Worm (Caenorhabditis elegans) whole organism, L4 larva: ENCODE results near the gene slc-25A21.
A peak's percentile ranks its signal among the peaks of the same experiment; 100 is the strongest.

ENCODE experiments used
- F10B5.3 ChIP-seq: sonication (generic microtip); optimal IDR thresholded peaks from 2 replicates; lab custom pipeline; 2016; ENCODE audit warnings: mild to moderate bottlenecking, missing genetic modification characterization, missing compliant biosample characterization
- F26F4.8 ChIP-seq: fragments of 200-800 bp; sonication (Bioruptor generic); conservative IDR thresholded peaks from 2 replicates; pipeline ENCODE4 v1.3.6; 2022; ENCODE audit warnings: missing genetic modification characterization, missing compliant biosample characterization
- F37D6.2 ChIP-seq: sonication (generic microtip); optimal IDR thresholded peaks from 2 replicates; lab custom pipeline; 2016; ENCODE audit warnings: mild to moderate bottlenecking, missing genetic modification characterization, missing compliant biosample characterization
- F49E8.2 ChIP-seq: sonication (generic microtip); optimal IDR thresholded peaks from 2 replicates; lab custom pipeline; 2016; ENCODE audit warnings: missing compliant biosample characterization, mild to moderate bottlenecking, missing genetic modification characterization, borderline replicate concordance
- T20F7.1 ChIP-seq: fragments of 200-800 bp; sonication (Bioruptor generic); optimal IDR thresholded peaks from 2 replicates; lab custom pipeline; 2018; ENCODE audit warnings: mild to moderate bottlenecking, missing genetic modification characterization, missing compliant biosample characterization
- Y105C5A.15 ChIP-seq: fragments of 200-800 bp; sonication (Bioruptor generic); IDR thresholded peaks from 2 replicates; pipeline ENCODE4 v1.3.6; 2022; ENCODE audit warnings: missing genetic modification characterization, missing compliant biosample characterization
- aly-2 ChIP-seq: sonication (generic microtip); optimal IDR thresholded peaks from 2 replicates; lab custom pipeline; 2018; ENCODE audit warnings: missing biosample characterization, missing genetic modification characterization
- ama-1 ChIP-seq: fragments of 150-350 bp; optimal IDR thresholded peaks from 2 replicates; lab custom pipeline; 2014; ENCODE audit warnings: inconsistent platforms, mixed read lengths
- ceh-28 ChIP-seq: fragments of 150-350 bp; optimal IDR thresholded peaks from 2 replicates; lab custom pipeline; 2014; ENCODE audit warnings: missing biosample characterization, missing genetic modification reagents, missing genetic modification characterization
- ceh-32 ChIP-seq: sonication (generic microtip); optimal IDR thresholded peaks from 2 replicates; lab custom pipeline; 2016; ENCODE audit warnings: mild to moderate bottlenecking, missing genetic modification characterization, missing compliant biosample characterization; ENCODE audit not compliant: poor library complexity
- ces-1 ChIP-seq: fragments of 150-350 bp; sonication (generic microtip); optimal IDR thresholded peaks from 4 replicates; lab custom pipeline; 2014; ENCODE audit warnings: missing biosample characterization, missing genetic modification reagents, missing genetic modification characterization
- ctbp-1 ChIP-seq: fragments of 200-800 bp; sonication (Bioruptor generic); IDR thresholded peaks from 2 replicates; pipeline ENCODE4 v1.3.6; 2022; ENCODE audit warnings: missing genetic modification reagents, missing genetic modification characterization, missing compliant biosample characterization
- daf-12 ChIP-seq: fragments of 150-350 bp; optimal IDR thresholded peaks from 2 replicates; lab custom pipeline; 2014; ENCODE audit warnings: missing biosample characterization, missing genetic modification reagents, missing genetic modification characterization
- daf-16 ChIP-seq, 3 experiments: sonication (generic microtip); optimal IDR thresholded peaks; 2 replicates each; lab custom pipeline; 2016 to 2017; ENCODE audit warnings: missing genetic modification characterization in 3 of 3, missing genetic modification reagents in 3 of 3, mild to moderate bottlenecking in 2 of 3, missing compliant biosample characterization in 2 of 3, missing biosample characterization in 1 of 3, moderate library complexity in 1 of 3
- daf-19 ChIP-seq: fragments of 200-800 bp; sonication (Bioruptor generic); conservative IDR thresholded peaks from 2 replicates; pipeline ENCODE4 v1.3.6; 2022; ENCODE audit warnings: missing genetic modification characterization, missing compliant biosample characterization
- dmd-6 ChIP-seq: fragments of 200-800 bp; sonication (Bioruptor generic); IDR thresholded peaks from 2 replicates; pipeline ENCODE4 v1.3.6; 2022; ENCODE audit warnings: missing genetic modification reagents, missing genetic modification characterization, missing compliant biosample characterization
- dmd-9 ChIP-seq: fragments of 200-800 bp; sonication (Bioruptor generic); IDR thresholded peaks from 2 replicates; pipeline ENCODE4 v1.3.6; 2022; ENCODE audit warnings: missing genetic modification reagents, missing genetic modification characterization, missing compliant biosample characterization
- dpl-1 ChIP-seq: fragments of 150-350 bp; optimal IDR thresholded peaks from 2 replicates; lab custom pipeline; 2014; ENCODE audit warnings: missing biosample characterization, missing genetic modification reagents, missing genetic modification characterization
- duxl-1 ChIP-seq: sonication (generic microtip); optimal IDR thresholded peaks from 2 replicates; lab custom pipeline; 2016; ENCODE audit warnings: mild to moderate bottlenecking, missing genetic modification characterization, moderate library complexity, missing compliant biosample characterization; ENCODE audit not compliant: poor library complexity
- egl-27 ChIP-seq: sonication (generic microtip); optimal IDR thresholded peaks from 3 replicates; lab custom pipeline; 2017; ENCODE audit warnings: missing biosample characterization, missing genetic modification reagents, missing genetic modification characterization
- fkh-10 ChIP-seq: fragments of 150-350 bp; optimal IDR thresholded peaks from 2 replicates; lab custom pipeline; 2014; ENCODE audit warnings: missing biosample characterization, missing genetic modification reagents, missing genetic modification characterization
- gei-8 ChIP-seq: fragments of 200-800 bp; sonication (Bioruptor generic); optimal IDR thresholded peaks from 2 replicates; lab custom pipeline; 2018; ENCODE audit warnings: mild to moderate bottlenecking, missing genetic modification characterization, missing compliant biosample characterization
- hmg-1.1 ChIP-seq: fragments of 200-800 bp; sonication (Bioruptor generic); IDR thresholded peaks from 2 replicates; pipeline ENCODE4 v1.3.6; 2022; ENCODE audit warnings: missing genetic modification reagents, missing genetic modification characterization, missing compliant biosample characterization
- jun-1 ChIP-seq: fragments of 150-350 bp; optimal IDR thresholded peaks from 2 replicates; lab custom pipeline; 2014; ENCODE audit warnings: missing biosample characterization, missing genetic modification reagents, missing genetic modification characterization
- lin-13 ChIP-seq: fragments of 150-350 bp; optimal IDR thresholded peaks from 2 replicates; lab custom pipeline; 2014; ENCODE audit warnings: missing biosample characterization, missing genetic modification reagents, missing genetic modification characterization
- lin-38 ChIP-seq: fragments of 200-800 bp; sonication (Bioruptor generic); IDR thresholded peaks from 2 replicates; pipeline ENCODE4 v1.3.6; 2022; ENCODE audit warnings: missing genetic modification reagents, missing genetic modification characterization, missing compliant biosample characterization
- madf-5 ChIP-seq, 2 experiments: fragments of 200-800 bp; sonication (Bioruptor generic); IDR thresholded peaks; 2 replicates each; pipeline ENCODE4 v1.3.6; 2022; ENCODE audit warnings: missing compliant biosample characterization in 2 of 2, missing genetic modification characterization in 2 of 2
- madf-9 ChIP-seq: fragments of 200-800 bp; sonication (Bioruptor generic); conservative IDR thresholded peaks from 2 replicates; pipeline ENCODE4 v1.3.6; 2022; ENCODE audit warnings: missing genetic modification reagents, missing genetic modification characterization, missing compliant biosample characterization
- mdt-29 ChIP-seq: fragments of 200-800 bp; sonication (Bioruptor generic); IDR thresholded peaks from 2 replicates; pipeline ENCODE4 v1.3.6; 2022; ENCODE audit warnings: missing genetic modification reagents, missing genetic modification characterization, missing compliant biosample characterization
- mxl-3 ChIP-seq: fragments of 200-800 bp; sonication (Bioruptor generic); optimal IDR thresholded peaks from 2 replicates; lab custom pipeline; 2018; ENCODE audit warnings: mild to moderate bottlenecking, missing genetic modification characterization, missing compliant biosample characterization
- nhr-10 ChIP-seq: fragments of 150-350 bp; optimal IDR thresholded peaks from 2 replicates; lab custom pipeline; 2014; ENCODE audit warnings: missing biosample characterization, missing genetic modification characterization
- nhr-11 ChIP-seq: fragments of 150-350 bp; optimal IDR thresholded peaks from 2 replicates; lab custom pipeline; 2014; ENCODE audit warnings: missing biosample characterization, missing genetic modification characterization
- nhr-25 ChIP-seq: sonication (generic microtip); optimal IDR thresholded peaks from 2 replicates; lab custom pipeline; 2017; ENCODE audit warnings: missing genetic modification characterization, mild to moderate bottlenecking, missing compliant biosample characterization, antibody characterized with exemption, moderate library complexity, borderline replicate concordance; ENCODE audit not compliant: insufficient read depth
- nhr-28 ChIP-seq: fragments of 150-350 bp; optimal IDR thresholded peaks from 2 replicates; lab custom pipeline; 2014; ENCODE audit warnings: missing biosample characterization, missing genetic modification characterization
- pha-4 ChIP-seq, 2 experiments: fragments of 150-350 bp in 1 of 2; fragments of 200-800 bp in 1 of 2; sonication (Bioruptor generic) in 1 of 2; IDR thresholded peaks in 1 of 2; optimal IDR thresholded peaks in 1 of 2; 2 replicates each; pipeline versions ENCODE4 v1.3.6 to Lab custom; 2014 to 2022; ENCODE audit warnings: missing genetic modification characterization in 2 of 2, missing genetic modification reagents in 2 of 2, missing biosample characterization in 1 of 2, missing compliant biosample characterization in 1 of 2
- php-3 ChIP-seq: fragments of 200-800 bp; sonication (Bioruptor generic); IDR thresholded peaks from 2 replicates; pipeline ENCODE4 v1.3.6; 2022; ENCODE audit warnings: missing genetic modification reagents, missing genetic modification characterization, missing compliant biosample characterization
- rbr-2 ChIP-seq: sonication (generic microtip); optimal IDR thresholded peaks from 2 replicates; lab custom pipeline; 2016; ENCODE audit warnings: missing genotype, missing genetic modification characterization, missing compliant biosample characterization
- saeg-2 ChIP-seq: fragments of 200-800 bp; sonication (Bioruptor generic); IDR thresholded peaks from 2 replicates; pipeline ENCODE4 v1.3.6; 2022; ENCODE audit warnings: missing genetic modification reagents, missing genetic modification characterization, missing compliant biosample characterization
- skn-1 ChIP-seq: fragments of 150-350 bp; optimal IDR thresholded peaks from 2 replicates; lab custom pipeline; 2014; ENCODE audit warnings: missing biosample characterization, missing genetic modification characterization
- snpc-1.2 ChIP-seq: fragments of 200-800 bp; sonication (Bioruptor generic); IDR thresholded peaks from 2 replicates; pipeline ENCODE4 v1.3.6; 2022; ENCODE audit warnings: missing genetic modification reagents, missing genetic modification characterization, missing compliant biosample characterization
- tag-97 ChIP-seq: fragments of 200-800 bp; sonication (Bioruptor generic); IDR thresholded peaks from 2 replicates; pipeline ENCODE4 v1.3.6; 2022; ENCODE audit warnings: missing genetic modification characterization, missing compliant biosample characterization
- tra-1 ChIP-seq: fragments of 200-800 bp; sonication (Bioruptor generic); IDR thresholded peaks from 2 replicates; pipeline ENCODE4 v1.3.6; 2022; ENCODE audit warnings: missing genetic modification reagents, missing genetic modification characterization, missing compliant biosample characterization
- unc-130 ChIP-seq: sonication (generic microtip); optimal IDR thresholded peaks from 2 replicates; lab custom pipeline; 2016; ENCODE audit warnings: missing genetic modification reagents, missing genetic modification characterization, missing compliant biosample characterization
- unc-39 ChIP-seq: sonication (generic microtip); optimal IDR thresholded peaks from 2 replicates; lab custom pipeline; 2017; ENCODE audit warnings: missing biosample characterization, missing genetic modification characterization
- unc-62 ChIP-seq, 3 experiments: fragments of 150-350 bp in 1 of 3; sonication (generic microtip); optimal IDR thresholded peaks in 2 of 3; peaks in 1 of 3; 1 replicate in 1 of 3; 2 replicates in 2 of 3; lab custom pipeline; 2014 to 2017; ENCODE audit warnings: missing biosample characterization in 3 of 3, missing genetic modification characterization in 3 of 3, missing genetic modification reagents in 3 of 3, missing genotype in 1 of 3
- vab-7 ChIP-seq: fragments of 200-800 bp; sonication (Bioruptor generic); IDR thresholded peaks from 2 replicates; pipeline ENCODE4 v1.3.6; 2022; ENCODE audit warnings: missing genetic modification reagents, missing genetic modification characterization, missing compliant biosample characterization

slc-25A21 gene

ce11 chrX:16146972-16147593, 42.6 kb upstream of the slc-25A21 start, which contains the start of gene F09C8.2:
TSS of gene F09C8.2 (minus strand) at chrX:16147022.
- no peak for TF ChIP-seq mdt-29

- TF ChIP-seq fkh-10 (GFP tag; lab: Kevin White, UChicago) = peak; percentile 72
- TF ChIP-seq duxl-1 (tag; lab: Kevin White, UChicago) = no peak
- TF ChIP-seq nhr-25 (tag; lab: Kevin White, UChicago) = peak; percentile 70
- peak; percentile 44 for TF ChIP-seq ces-1 (GFP tag; lab: Kevin White, UChicago)
- no peak for TF ChIP-seq ceh-28
- no peak for TF ChIP-seq vab-7
- TF ChIP-seq madf-9 (GFP tag; lab: Robert Waterston, UW) = peak; percentile 54; the same call in 1 of the 2 replicates
- peak; percentile 35 for TF ChIP-seq dpl-1 (GFP tag; lab: Kevin White, UChicago)
- no peak for TF ChIP-seq T20F7.1 (GFP tag; lab: Kevin White, UChicago)
- no peak for TF ChIP-seq lin-38 (GFP tag; lab: Robert Waterston, UW)
- peak in 1 of 2 experiments; percentile 99 for TF ChIP-seq unc-62 (GFP tag; optimal IDR thresholded peaks at IDR 0.05 in 1 of 2; lab: Kevin White, UChicago)
- TF ChIP-seq unc-62 (tag; optimal IDR thresholded peaks at IDR 0.05; lab: Kevin White, UChicago) = no peak
- 0 out of 2 replicates have a peak, but pooled peaks have one; percentile 41 for TF ChIP-seq dmd-9 (GFP tag; lab: Robert Waterston, UW)
- TF ChIP-seq hmg-1.1 (GFP tag; lab: Robert Waterston, UW) = peak; percentile 83
- TF ChIP-seq aly-2 = no peak
- no peak for TF ChIP-seq php-3 (GFP tag; lab: Robert Waterston, UW)
- no peak for TF ChIP-seq gei-8
- TF ChIP-seq nhr-11 (tag; lab: Kevin White, UChicago) = peak; percentile 80
- TF ChIP-seq tag-97 (GFP tag; lab: Robert Waterston, UW) = no peak
- no peak for TF ChIP-seq Y105C5A.15 (GFP tag; lab: Robert Waterston, UW)
- TF ChIP-seq egl-27 (tag; lab: Kevin White, UChicago) = no peak
- TF ChIP-seq skn-1 = no peak
- no peak for TF ChIP-seq daf-12 (tag; lab: Kevin White, UChicago)
- no peak for TF ChIP-seq unc-39
- TF ChIP-seq pha-4 (GFP tag; IDR thresholded peaks at IDR 0.05; lab: Robert Waterston, UW) = 0 out of 2 replicates have a peak, but pooled peaks have one; percentile 30
- no peak for TF ChIP-seq pha-4 (tag; optimal IDR thresholded peaks at IDR 0.05; lab: Kevin White, UChicago)
- peak; percentile 84 for TF ChIP-seq rbr-2 (tag; lab: Kevin White, UChicago)
- TF ChIP-seq ama-1 (lab: Kevin White, UChicago) = no peak
- TF ChIP-seq mxl-3 (GFP tag; lab: Kevin White, UChicago) = peak; percentile 76
- TF ChIP-seq lin-13 = peak; percentile 26
- TF ChIP-seq daf-19 (GFP tag; lab: Robert Waterston, UW) = no peak
- TF ChIP-seq F10B5.3 (tag; lab: Kevin White, UChicago) = no peak
- TF ChIP-seq F37D6.2 (tag; lab: Kevin White, UChicago) = peak; percentile 74
- TF ChIP-seq unc-130 (GFP tag; lab: Kevin White, UChicago) = no peak
- TF ChIP-seq F26F4.8 = no peak
- TF ChIP-seq jun-1 (tag; lab: Kevin White, UChicago) = no peak
- TF ChIP-seq nhr-10 (tag; lab: Kevin White, UChicago) = no peak
- TF ChIP-seq daf-16 (GFP tag; optimal IDR thresholded peaks at IDR 0.05; lab: Kevin White, UChicago) = peak in 1 of 2 experiments; percentile 39
- TF ChIP-seq daf-16 (tag; optimal IDR thresholded peaks at IDR 0.05; lab: Kevin White, UChicago) = peak; percentile 13
- TF ChIP-seq madf-5 (GFP tag; IDR thresholded peaks at IDR 0.05; lab: Robert Waterston, UW) = no peak
- peak; percentile 39; the same call in 1 of the 2 replicates for TF ChIP-seq dmd-6 (GFP tag; lab: Robert Waterston, UW)
- TF ChIP-seq tra-1 (GFP tag; lab: Robert Waterston, UW) = no peak; the same call in 1 of the 2 replicates
- TF ChIP-seq ctbp-1 (GFP tag; lab: Robert Waterston, UW) = peak; percentile 82
- no peak for TF ChIP-seq F49E8.2 (tag; lab: Kevin White, UChicago)
- TF ChIP-seq saeg-2 = no peak
- TF ChIP-seq ceh-32 (tag; lab: Kevin White, UChicago) = no peak
- no peak for TF ChIP-seq snpc-1.2 (GFP tag; lab: Robert Waterston, UW)
- peak; percentile 54 for TF ChIP-seq nhr-28 (tag; lab: Kevin White, UChicago)
These were observed 41.9 kb upstream of the slc-25A21 start for ce11 chrX:16147728-16148197.
